Worm (Caenorhabditis elegans) whole organism, late embryonic: ENCODE measurements around the gene srw-42.

Experiments used
- F13H6.1 ChIP-seq: sonication (generic microtip); optimal IDR thresholded peaks from 2 replicates; lab custom pipeline; 2016; ENCODE audit warnings: missing genetic modification characterization, missing compliant biosample characterization
- ama-1 ChIP-seq: fragments of 150-350 bp; optimal IDR thresholded peaks from 2 replicates; lab custom pipeline; 2014
- hlh-6 ChIP-seq: sonication (generic microtip); optimal IDR thresholded peaks from 2 replicates; lab custom pipeline; 2016; ENCODE audit warnings: missing genotype, missing genetic modification characterization, missing compliant biosample characterization
- nhr-232 ChIP-seq: sonication (generic microtip); optimal IDR thresholded peaks from 2 replicates; lab custom pipeline; 2016; ENCODE audit warnings: missing genetic modification characterization, missing compliant biosample characterization
- rnt-1 ChIP-seq: sonication (generic microtip); optimal IDR thresholded peaks from 2 replicates; lab custom pipeline; 2016; ENCODE audit warnings: missing genetic modification characterization, missing compliant biosample characterization
- sox-4 ChIP-seq: sonication (generic microtip); optimal IDR thresholded peaks from 2 replicates; lab custom pipeline; 2017; ENCODE audit warnings: mild to moderate bottlenecking, missing genetic modification characterization, inconsistent platforms, missing compliant biosample characterization
- syd-9 ChIP-seq: sonication (generic microtip); optimal IDR thresholded peaks from 2 replicates; lab custom pipeline; 2016; ENCODE audit warnings: mild to moderate bottlenecking, missing genetic modification characterization, moderate library complexity, missing compliant biosample characterization

DNA sequence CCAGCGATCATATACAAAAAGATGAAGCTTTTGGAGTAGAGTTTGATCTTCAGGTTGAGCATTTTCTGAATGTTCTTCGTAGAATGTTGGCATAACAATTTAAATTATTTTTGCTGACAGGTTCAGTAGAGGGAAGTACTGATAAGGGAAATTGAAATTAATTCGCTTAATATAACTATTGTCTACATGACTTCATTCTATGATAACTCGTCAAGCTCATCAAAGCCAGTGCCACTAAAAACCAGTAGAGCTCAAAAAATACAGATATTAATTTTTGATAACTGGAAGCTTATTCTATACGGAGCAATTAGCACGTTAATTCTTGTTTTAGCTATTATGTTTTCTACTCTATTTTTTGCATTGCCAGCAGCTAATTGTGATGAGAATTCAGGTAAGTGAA, 45.5 kb upstream of the srw-42 start, which contains the start of the genes clec-29 and clec-39:
- no peak for TF ChIP-seq rnt-1 (tag; lab: Kevin White, UChicago)
- TF ChIP-seq nhr-232 (tag; lab: Kevin White, UChicago), result no peak
- TF ChIP-seq hlh-6 (tag; lab: Kevin White, UChicago), result no peak
- no peak for TF ChIP-seq F13H6.1 (tag; lab: Kevin White, UChicago)
- TF ChIP-seq ama-1 (lab: Kevin White, UChicago), result no peak
- TF ChIP-seq sox-4, result no peak
- TF ChIP-seq syd-9 (tag; lab: Kevin White, UChicago), result no peak
